Worm (Caenorhabditis elegans) whole organism, mixed stage, embryonic: ENCODE data around the gene scc-3.
A peak's percentile ranks its signal among the peaks of the same experiment; 100 is the strongest.

Experiments
- bed-3 ChIP-seq: fragments of 200-800 bp; sonication (Bioruptor generic); optimal IDR thresholded peaks from 3 replicates; lab custom pipeline; 2018; ENCODE audit warnings: mild to moderate bottlenecking, missing genetic modification characterization, moderate library complexity, missing compliant biosample characterization
- blmp-1 ChIP-seq: fragments of 150-350 bp; optimal IDR thresholded peaks from 2 replicates; lab custom pipeline; 2014; ENCODE audit warnings: missing biosample characterization, missing genetic modification characterization
- ceh-39 ChIP-seq: fragments of 150-350 bp; optimal IDR thresholded peaks from 2 replicates; lab custom pipeline; 2014; ENCODE audit warnings: missing biosample characterization, missing genetic modification characterization
- ceh-43 ChIP-seq: fragments of 200-800 bp; sonication (Bioruptor generic); optimal IDR thresholded peaks from 2 replicates; lab custom pipeline; 2018; ENCODE audit warnings: mild to moderate bottlenecking, missing genetic modification characterization, moderate library complexity, missing compliant biosample characterization
- ceh-83 ChIP-seq: fragments of 200-800 bp; sonication (Bioruptor generic); optimal IDR thresholded peaks from 2 replicates; lab custom pipeline; 2018; ENCODE audit warnings: mild to moderate bottlenecking, missing genetic modification characterization, missing compliant biosample characterization
- ces-1 ChIP-seq: fragments of 150-350 bp; optimal IDR thresholded peaks from 2 replicates; lab custom pipeline; 2014; ENCODE audit warnings: missing biosample characterization, missing genetic modification reagents, missing genetic modification characterization
- cnd-1 ChIP-seq: fragments of 200-800 bp; sonication (Bioruptor generic); optimal IDR thresholded peaks from 2 replicates; lab custom pipeline; 2018; ENCODE audit warnings: mild to moderate bottlenecking, missing genetic modification characterization, missing compliant biosample characterization
- drap-1 ChIP-seq: fragments of 200-800 bp; sonication (Bioruptor generic); optimal IDR thresholded peaks from 3 replicates; lab custom pipeline; 2018; ENCODE audit warnings: mild to moderate bottlenecking, missing genetic modification characterization, missing compliant biosample characterization
- elt-3 ChIP-seq: fragments of 150-350 bp; optimal IDR thresholded peaks from 2 replicates; lab custom pipeline; 2014; ENCODE audit warnings: missing biosample characterization, missing genetic modification characterization
- flh-1 ChIP-seq: fragments of 200-800 bp; sonication (Bioruptor generic); optimal IDR thresholded peaks from 2 replicates; lab custom pipeline; 2018; ENCODE audit warnings: mild to moderate bottlenecking, missing genetic modification characterization, moderate library complexity, missing compliant biosample characterization
- ham-2 ChIP-seq: fragments of 200-800 bp; sonication (Bioruptor generic); optimal IDR thresholded peaks from 2 replicates; lab custom pipeline; 2018; ENCODE audit warnings: mild to moderate bottlenecking, missing genetic modification characterization, missing compliant biosample characterization
- hlh-1 ChIP-seq: fragments of 150-350 bp; optimal IDR thresholded peaks from 2 replicates; lab custom pipeline; 2014; ENCODE audit warnings: missing biosample characterization, missing genetic modification reagents, missing genetic modification characterization
- lin-13 ChIP-seq: fragments of 150-350 bp; optimal IDR thresholded peaks from 2 replicates; lab custom pipeline; 2014; ENCODE audit warnings: missing biosample characterization, missing genetic modification characterization
- lin-32 ChIP-seq: fragments of 200-800 bp; sonication (Bioruptor generic); optimal IDR thresholded peaks from 2 replicates; lab custom pipeline; 2018; ENCODE audit warnings: mild to moderate bottlenecking, missing genetic modification characterization, missing compliant biosample characterization
- lsy-2 ChIP-seq: fragments of 150-350 bp; optimal IDR thresholded peaks from 2 replicates; lab custom pipeline; 2014; ENCODE audit warnings: missing biosample characterization, missing genetic modification characterization
- mab-5 ChIP-seq: fragments of 150-350 bp; optimal IDR thresholded peaks from 2 replicates; lab custom pipeline; 2014; ENCODE audit warnings: missing biosample characterization, missing genetic modification characterization
- mep-1 ChIP-seq: fragments of 150-350 bp; optimal IDR thresholded peaks from 2 replicates; lab custom pipeline; 2017; ENCODE audit warnings: missing biosample characterization, missing genetic modification reagents, missing genetic modification characterization, inconsistent platforms
- nhr-12 ChIP-seq: fragments of 150-350 bp; optimal IDR thresholded peaks from 2 replicates; lab custom pipeline; 2014; ENCODE audit warnings: missing biosample characterization, missing genetic modification characterization
- nhr-2 ChIP-seq: fragments of 150-350 bp; optimal IDR thresholded peaks from 2 replicates; lab custom pipeline; 2014; ENCODE audit warnings: missing biosample characterization, missing genetic modification characterization
- nhr-237 ChIP-seq: fragments of 150-350 bp; optimal IDR thresholded peaks from 2 replicates; lab custom pipeline; 2014; ENCODE audit warnings: missing biosample characterization, missing genetic modification characterization
- nhr-28 ChIP-seq: fragments of 150-350 bp; optimal IDR thresholded peaks from 2 replicates; lab custom pipeline; 2014; ENCODE audit warnings: missing biosample characterization, missing genetic modification characterization
- nhr-76 ChIP-seq: sonication (generic microtip); optimal IDR thresholded peaks from 2 replicates; lab custom pipeline; 2017; ENCODE audit warnings: missing biosample characterization, missing genetic modification characterization
- pha-4 ChIP-seq: fragments of 150-350 bp; optimal IDR thresholded peaks from 2 replicates; lab custom pipeline; 2018; ENCODE audit warnings: missing biosample characterization, missing genetic modification reagents, missing genetic modification characterization
- sem-2 ChIP-seq: fragments of 200-800 bp; sonication (Bioruptor generic); optimal IDR thresholded peaks from 2 replicates; lab custom pipeline; 2018; ENCODE audit warnings: mild to moderate bottlenecking, missing genetic modification characterization, missing compliant biosample characterization
- snpc-4 ChIP-seq: fragments of 150-350 bp; optimal IDR thresholded peaks from 2 replicates; lab custom pipeline; 2014; ENCODE audit warnings: missing biosample characterization, missing genetic modification characterization
- sptf-1 ChIP-seq: sonication (generic microtip); optimal IDR thresholded peaks from 2 replicates; lab custom pipeline; 2017; ENCODE audit warnings: mild to moderate bottlenecking, missing genetic modification characterization, moderate library complexity, missing compliant biosample characterization
- tbx-8 ChIP-seq: fragments of 200-800 bp; sonication (Bioruptor generic); optimal IDR thresholded peaks from 2 replicates; lab custom pipeline; 2018; ENCODE audit warnings: mild to moderate bottlenecking, missing genetic modification characterization, moderate library complexity, missing compliant biosample characterization
- unc-120 ChIP-seq: sonication (generic microtip); optimal IDR thresholded peaks from 2 replicates; lab custom pipeline; 2017; ENCODE audit warnings: missing genetic modification characterization, missing compliant biosample characterization; ENCODE audit not compliant: poor library complexity, severe bottlenecking
- unc-39 ChIP-seq: fragments of 150-350 bp; optimal IDR thresholded peaks from 2 replicates; lab custom pipeline; 2014; ENCODE audit warnings: missing biosample characterization, missing genetic modification characterization
- unc-62 ChIP-seq: fragments of 150-350 bp; optimal IDR thresholded peaks from 2 replicates; lab custom pipeline; 2014; ENCODE audit warnings: missing biosample characterization, missing genetic modification reagents, missing genetic modification characterization
- zip-8 ChIP-seq: fragments of 150-350 bp; optimal IDR thresholded peaks from 2 replicates; lab custom pipeline; 2014; ENCODE audit warnings: missing biosample characterization, missing genetic modification characterization
- ztf-11 ChIP-seq: fragments of 150-350 bp; optimal IDR thresholded peaks from 2 replicates; lab custom pipeline; 2014; ENCODE audit warnings: missing biosample characterization, missing genetic modification characterization

Gene scc-3

ce11 chrV:12727104-12727637 lies 36.6 kb upstream of the scc-3 start, which contains the start of gene R11D1.13:
Gene R11D1.13 (plus strand): TSS chrV:12727154.
- no peak for TF ChIP-seq ceh-83 (GFP tag; lab: Kevin White, UChicago)
- no peak for TF ChIP-seq snpc-4 (tag; lab: Kevin White, UChicago)

- TF ChIP-seq snpc-4 (tag; lab: Kevin White, UChicago) = no peak
- TF ChIP-seq pha-4 (tag; lab: Kevin White, UChicago) = peak; percentile 77
- peak; percentile 81 for TF ChIP-seq ces-1 (GFP tag; lab: Kevin White, UChicago)
- TF ChIP-seq unc-120 (tag; lab: Kevin White, UChicago) = no peak
- TF ChIP-seq nhr-2 (tag; lab: Kevin White, UChicago) = peak; percentile 53
- TF ChIP-seq lin-13 = peak; percentile 86
- no peak for TF ChIP-seq flh-1 (GFP tag; lab: Kevin White, UChicago)
- TF ChIP-seq elt-3 (tag; lab: Kevin White, UChicago) = no peak
- TF ChIP-seq mab-5 (tag; lab: Kevin White, UChicago) = peak; percentile 34
- TF ChIP-seq ham-2 (GFP tag; lab: Kevin White, UChicago) = no peak
- peak; percentile 75 for TF ChIP-seq ceh-39
- TF ChIP-seq mep-1 = peak; percentile 77
- peak; percentile 28 for TF ChIP-seq cnd-1 (tag; lab: Kevin White, UChicago)
- peak; percentile 89 for TF ChIP-seq nhr-237 (tag; lab: Kevin White, UChicago)
- peak; percentile 53 for TF ChIP-seq hlh-1 (tag; lab: Kevin White, UChicago)
- TF ChIP-seq sptf-1 (tag; lab: Kevin White, UChicago) = no peak
- no peak for TF ChIP-seq nhr-76 (tag; lab: Kevin White, UChicago)
- no peak for TF ChIP-seq drap-1 (GFP tag; lab: Kevin White, UChicago)
- no peak for TF ChIP-seq ceh-43
- TF ChIP-seq blmp-1 = no peak
- no peak for TF ChIP-seq tbx-8 (GFP tag; lab: Kevin White, UChicago)
- TF ChIP-seq lsy-2 (tag; lab: Kevin White, UChicago) = peak; percentile 87
- TF ChIP-seq unc-62 (GFP tag; lab: Kevin White, UChicago) = peak; percentile 16
- TF ChIP-seq zip-8 = no peak
- no peak for TF ChIP-seq lin-32
- no peak for TF ChIP-seq nhr-28 (tag; lab: Kevin White, UChicago)
Observed at ce11 chrV:12728062-12728665, 35.6 kb upstream of the scc-3 start, which contains the start of the genes rpl-28 and mrpl-49. Gene rpl-28 (minus strand): TSS chrV:12728112. Gene mrpl-49 (plus strand): TSS chrV:12728631.

ce11 chrV:12729220-12729619 lies 34.5 kb upstream of the scc-3 start, which contains the start of gene R11D1.10:
Gene R11D1.10 (plus strand): TSS chrV:12729520.
- TF ChIP-seq unc-62 (GFP tag; lab: Kevin White, UChicago) = no peak
- TF ChIP-seq unc-39 (tag; lab: Kevin White, UChicago) = no peak
- TF ChIP-seq bed-3 (GFP tag; lab: Kevin White, UChicago) = no peak

DNA sequence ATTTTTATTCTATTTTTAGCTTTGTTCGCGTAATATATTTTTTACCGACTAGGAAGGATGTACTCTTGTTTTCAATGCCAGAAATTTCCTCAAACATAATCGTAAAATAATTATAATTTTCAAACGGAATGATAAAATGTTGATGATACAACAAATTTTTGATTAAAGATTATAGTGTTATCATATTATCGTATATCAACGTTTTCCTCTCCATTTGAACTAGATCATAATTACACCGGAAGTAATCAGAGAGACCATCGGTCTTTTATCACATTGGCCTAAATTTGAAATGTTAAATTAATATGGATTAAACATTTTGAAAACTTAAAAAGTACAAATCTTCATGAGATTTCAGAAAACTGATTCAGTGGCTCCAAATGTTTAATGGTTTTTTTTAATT lies 31.0 kb upstream of the scc-3 start:
- TF ChIP-seq lin-13 (no peak), snpc-4 (tag; lab: Kevin White, UChicago) (no peak), mab-5 (tag; lab: Kevin White, UChicago) (no peak), ceh-43 (no peak), nhr-76 (tag; lab: Kevin White, UChicago) (no peak), mep-1 (no peak), lin-32 (no peak), pha-4 (tag; lab: Kevin White, UChicago) (no peak)

DNA sequence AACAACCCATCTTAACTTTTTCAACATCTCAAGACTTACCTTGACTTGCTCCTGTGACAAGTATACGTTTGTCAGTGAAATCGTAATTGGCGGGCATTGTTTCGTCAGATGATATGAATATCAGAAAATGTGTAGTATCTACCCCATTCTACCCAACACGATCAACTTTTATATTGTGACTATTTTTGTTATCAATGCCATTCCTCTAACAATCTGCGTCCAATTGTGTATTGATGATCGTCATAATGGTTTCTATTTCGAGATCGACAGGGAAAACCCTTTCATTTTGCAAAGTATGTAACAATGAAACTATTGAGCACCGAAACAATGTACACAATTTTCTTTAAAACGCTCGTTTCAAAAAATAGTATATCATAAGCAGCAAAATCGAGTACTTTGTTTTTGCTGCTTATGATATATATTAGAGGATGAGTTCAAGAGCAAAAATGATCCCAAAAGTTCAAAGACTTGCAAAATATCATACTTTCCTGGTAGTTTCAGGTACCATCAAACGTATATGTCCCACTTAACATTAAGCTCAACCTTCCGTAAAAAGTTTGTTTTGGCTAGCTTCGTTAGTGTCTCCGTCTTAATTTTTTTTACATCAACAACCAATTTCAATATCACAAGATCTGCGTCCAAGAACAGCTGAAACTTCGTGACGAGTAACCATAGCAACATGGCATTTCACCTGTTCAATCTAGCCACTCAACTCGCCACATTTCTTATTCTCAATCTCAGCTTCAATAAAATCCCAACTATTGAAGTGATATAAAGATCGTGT lies 30.1 kb upstream of the scc-3 start, which contains the start of the genes dhs-21 and xbx-9:
Gene dhs-21, minus strand, starts transcription at position 181 of the 784 bp plus-strand sequence.
Gene xbx-9, plus strand, starts transcription at position 734 of the 784 bp plus-strand sequence.
- TF ChIP-seq elt-3 (tag; lab: Kevin White, UChicago) (no peak), mep-1 (no peak), sptf-1 (tag; lab: Kevin White, UChicago) (no peak), ztf-11 (tag; lab: Kevin White, UChicago) (no peak), ceh-43 (no peak), nhr-2 (tag; lab: Kevin White, UChicago) (no peak), nhr-28 (tag; lab: Kevin White, UChicago) (no peak), unc-120 (tag; lab: Kevin White, UChicago) (no peak), lsy-2 (tag; lab: Kevin White, UChicago) (no peak), hlh-1 (tag; lab: Kevin White, UChicago) (no peak), mab-5 (tag; lab: Kevin White, UChicago) (no peak), nhr-12 (tag; lab: Kevin White, UChicago) (no peak), lin-32 (no peak), unc-39 (tag; lab: Kevin White, UChicago) (no peak), bed-3 (GFP tag; lab: Kevin White, UChicago) (no peak), sem-2 (no peak)
- TF ChIP-seq, all 35 proteins: peak for 0
